Fruit fly (Drosophila melanogaster): ENCODE measurements around the gene Dim1.

Gene Dim1

dm6 chr2L:4393842-4394421, 9.1 kb upstream of the Dim1 start, which contains the start of gene CG3652 (continued):
- TF ChIP-seq dm (GFP tag; optimal IDR thresholded peaks at IDR 0.05) (peak; percentile 2), CG16815 (GFP tag; optimal IDR thresholded peaks at IDR 0.05) (no peak), esg (GFP tag; conservative IDR thresholded peaks at IDR 0.05) (no peak), zen2 (GFP tag; IDR thresholded peaks at IDR 0.05; ENCODE audit: partially characterized antibody) (no peak), CG4617 (GFP tag; optimal IDR thresholded peaks at IDR 0.05; ENCODE audit: borderline replicate concordance) (peak; percentile 67), CG17802 (tag; optimal IDR thresholded peaks at IDR 0.05) (no peak), CG6683 (GFP tag; optimal IDR thresholded peaks at IDR 0.05) (no peak), CG18599 (GFP tag; optimal IDR thresholded peaks at IDR 0.05) (no peak), CG1647 (GFP tag; optimal IDR thresholded peaks at IDR 0.05) (no peak), CG1529 (GFP tag; optimal IDR thresholded peaks at IDR 0.05) (no peak), CG6689 (GFP tag; IDR thresholded peaks at IDR 0.05) (no peak), sens-2 (GFP tag; IDR thresholded peaks at IDR 0.05) (no peak), sr (GFP tag; IDR thresholded peaks at IDR 0.05) (no peak), CG8924 (tag; optimal IDR thresholded peaks at IDR 0.05) (peak; percentile 19), CTCF (GFP tag; optimal IDR thresholded peaks at IDR 0.05) (peak; percentile 60), maf-S (GFP tag; optimal IDR thresholded peaks at IDR 0.05) (peak; percentile 20), Antp (GFP tag; optimal IDR thresholded peaks at IDR 0.05) (no peak), CG10979 (tag; optimal IDR thresholded peaks at IDR 0.05) (peak; percentile 1), CG30403 (GFP tag; optimal IDR thresholded peaks at IDR 0.05) (peak; percentile 52), Hey (tag; optimal IDR thresholded peaks at IDR 0.05) (no peak), CG12155 (GFP tag; optimal IDR thresholded peaks at IDR 0.05) (peak; percentile 31), kah (GFP tag; optimal IDR thresholded peaks at IDR 0.05) (no peak), Atf-2 (GFP tag; optimal IDR thresholded peaks at IDR 0.05) (no peak), Ssrp (tag; optimal IDR thresholded peaks at IDR 0.05) (peak; percentile 11), fu2 (GFP tag; optimal IDR thresholded peaks at IDR 0.05) (no peak), gsb-n (tag; optimal IDR thresholded peaks at IDR 0.05) (no peak), CG12659 (GFP tag; optimal IDR thresholded peaks at IDR 0.05) (peak; percentile 70), Hr39 (optimal IDR thresholded peaks at IDR 0.05) (no peak), az2 (GFP tag; optimal IDR thresholded peaks at IDR 0.05) (no peak), chn (GFP tag; optimal IDR thresholded peaks at IDR 0.05) (peak; percentile 9), tna (GFP tag; IDR thresholded peaks at IDR 0.05; ENCODE audit: partially characterized antibody) (no peak), CG12299 (tag; optimal IDR thresholded peaks at IDR 0.05) (no peak), Usf (GFP tag; optimal IDR thresholded peaks at IDR 0.05) (no peak), ash1 (GFP tag; optimal IDR thresholded peaks at IDR 0.05) (no peak), CG3407 (GFP tag; optimal IDR thresholded peaks at IDR 0.05) (no peak), Atf6 (GFP tag; IDR thresholded peaks at IDR 0.05) (no peak), eve (GFP tag; optimal IDR thresholded peaks at IDR 0.05) (no peak), CG14860 (GFP tag; IDR thresholded peaks at IDR 0.05; ENCODE audit: partially characterized antibody) (no peak), H2.0 (GFP tag; IDR thresholded peaks at IDR 0.05) (no peak), pan (optimal IDR thresholded peaks at IDR 0.05) (no peak), pan (GFP tag; optimal IDR thresholded peaks at IDR 0.05 in 1 of 2, IDR thresholded peaks at IDR 0.05 in 1 of 2) (no peak), CG11398 (GFP tag; optimal IDR thresholded peaks at IDR 0.05) (no peak), gt (GFP tag; IDR thresholded peaks at IDR 0.05) (no peak), CG8281 (tag; optimal IDR thresholded peaks at IDR 0.05) (no peak), sima (GFP tag; optimal IDR thresholded peaks at IDR 0.05) (no peak), Dad (GFP tag; optimal IDR thresholded peaks at IDR 0.05) (peak; percentile 9), CG18011 (GFP tag; optimal IDR thresholded peaks at IDR 0.05) (no peak), lov (optimal IDR thresholded peaks at IDR 0.05) (no peak), lov (GFP tag; IDR thresholded peaks at IDR 0.05) (no peak), Sox102F (GFP tag; optimal IDR thresholded peaks at IDR 0.05) (no peak), CrebB (tag; optimal IDR thresholded peaks at IDR 0.05) (no peak), CG9932 (GFP tag; IDR thresholded peaks at IDR 0.05) (peak; percentile 30; the same call in 1 of the 2 replicates), trh (GFP tag; optimal IDR thresholded peaks at IDR 0.05) (no peak)

All from whole organism, embryonic.